Worm (Caenorhabditis elegans) whole organism, late embryonic: ENCODE data around the gene C01G12.3.

Experiments used
- ama-1 ChIP-seq: fragments of 150-350 bp; optimal IDR thresholded peaks from 2 replicates; lab custom pipeline; 2014
- ceh-24 ChIP-seq: sonication (generic microtip); optimal IDR thresholded peaks from 2 replicates; lab custom pipeline; 2016; ENCODE audit warnings: mild to moderate bottlenecking, missing genetic modification characterization, missing compliant biosample characterization
- dve-1 ChIP-seq: sonication (generic microtip); optimal IDR thresholded peaks from 2 replicates; lab custom pipeline; 2017; ENCODE audit warnings: antibody characterized with exemption, mild to moderate bottlenecking, missing genetic modification characterization, missing compliant biosample characterization
- eyg-1 ChIP-seq: sonication (generic microtip); optimal IDR thresholded peaks from 2 replicates; lab custom pipeline; 2016; ENCODE audit warnings: missing genotype, missing genetic modification characterization, missing compliant biosample characterization
- lin-11 ChIP-seq: fragments of 200-800 bp; sonication (Bioruptor generic); optimal IDR thresholded peaks from 2 replicates; lab custom pipeline; 2018; ENCODE audit warnings: mild to moderate bottlenecking, missing genetic modification characterization, missing compliant biosample characterization
- nhr-232 ChIP-seq: sonication (generic microtip); optimal IDR thresholded peaks from 2 replicates; lab custom pipeline; 2016; ENCODE audit warnings: missing genetic modification characterization, missing compliant biosample characterization
- pag-3 ChIP-seq: sonication (generic microtip); optimal IDR thresholded peaks from 2 replicates; lab custom pipeline; 2016; ENCODE audit warnings: missing compliant biosample characterization, missing genetic modification characterization, borderline replicate concordance
- pha-2 ChIP-seq: sonication (generic microtip); optimal IDR thresholded peaks from 2 replicates; lab custom pipeline; 2017; ENCODE audit warnings: mild to moderate bottlenecking, missing genetic modification characterization, missing compliant biosample characterization
- tbx-2 ChIP-seq: sonication (generic microtip); optimal IDR thresholded peaks from 2 replicates; lab custom pipeline; 2016; ENCODE audit warnings: missing genetic modification characterization, missing compliant biosample characterization

DNA sequence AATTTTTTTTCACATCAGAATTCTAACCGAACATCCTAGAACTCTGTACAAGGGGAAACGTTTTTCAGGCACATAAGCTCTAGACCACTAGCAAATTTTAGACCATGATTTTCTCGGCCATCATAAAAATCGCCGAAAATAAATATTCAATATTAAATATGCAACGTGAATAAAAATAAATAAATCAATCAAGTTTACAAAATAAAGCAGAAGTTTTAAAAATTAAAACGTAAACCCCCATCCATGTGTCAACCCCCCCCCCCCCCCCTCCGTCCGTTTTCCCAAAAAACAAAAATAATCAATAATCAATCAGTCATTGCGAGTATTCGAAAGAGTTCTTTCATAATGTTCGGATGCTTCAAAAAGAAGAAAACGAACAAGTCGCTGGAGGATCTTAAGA is 11.2 kb upstream of the C01G12.3 start, which contains the start of gene catp-4:
- no peak for TF ChIP-seq ceh-24 (tag; lab: Kevin White, UChicago)
- no peak for TF ChIP-seq tbx-2 (tag; lab: Kevin White, UChicago)
- no peak for TF ChIP-seq pag-3 (tag; lab: Kevin White, UChicago)
- TF ChIP-seq pha-2 (tag; lab: Kevin White, UChicago): no peak
- TF ChIP-seq ama-1 (lab: Kevin White, UChicago): no peak
- TF ChIP-seq nhr-232: no peak
- no peak for TF ChIP-seq eyg-1 (tag; lab: Kevin White, UChicago)
- no peak for TF ChIP-seq dve-1 (tag; lab: Kevin White, UChicago)
- TF ChIP-seq lin-11: no peak
